Fruit fly (Drosophila melanogaster): Measurements from ENCODE around the gene Mpv17.

Gene Mpv17

dm6 chr4:1060373-1061094 lies 31.4 kb upstream of the Mpv17 start, which contains the start of gene apolpp (continued):
- TF ChIP-seq CG32532 (GFP tag; IDR thresholded peaks at IDR 0.05) (no peak), CG14710 (tag; optimal IDR thresholded peaks at IDR 0.05) (peak; percentile 64), BEAF-32 (GFP tag; optimal IDR thresholded peaks at IDR 0.05) (peak; percentile 63), zen2 (GFP tag; IDR thresholded peaks at IDR 0.05; ENCODE audit: partially characterized antibody) (no peak), CG2116 (GFP tag; optimal IDR thresholded peaks at IDR 0.05) (peak; percentile 42), CkIIα-i1 (GFP tag; IDR thresholded peaks at IDR 0.05) (no peak), dati (GFP tag; IDR thresholded peaks at IDR 0.05) (no peak), salm (tag; optimal IDR thresholded peaks at IDR 0.05) (no peak), CG11723 (GFP tag; optimal IDR thresholded peaks at IDR 0.05) (peak; percentile 97), Fer1 (GFP tag; optimal IDR thresholded peaks at IDR 0.05) (peak; percentile 24), CG6654 (GFP tag; optimal IDR thresholded peaks at IDR 0.05) (no peak), CG5953 (GFP tag; IDR thresholded peaks at IDR 0.05) (no peak), Mad (GFP tag; optimal IDR thresholded peaks at IDR 0.05) (no peak), CG8089 (GFP tag; optimal IDR thresholded peaks at IDR 0.05) (peak; percentile 8), CG6683 (GFP tag; optimal IDR thresholded peaks at IDR 0.05) (no peak), org-1 (GFP tag; optimal IDR thresholded peaks at IDR 0.05) (no peak), CG10543 (GFP tag; optimal IDR thresholded peaks at IDR 0.05) (no peak), NfI (GFP tag; optimal IDR thresholded peaks at IDR 0.05) (peak; percentile 17), CG1603 (tag; optimal IDR thresholded peaks at IDR 0.05) (peak; percentile 96), crp (GFP tag; optimal IDR thresholded peaks at IDR 0.05) (no peak), Tbp (GFP tag; optimal IDR thresholded peaks at IDR 0.05) (no peak), CG10979 (tag; optimal IDR thresholded peaks at IDR 0.05) (no peak), CG30431 (GFP tag; optimal IDR thresholded peaks at IDR 0.05) (no peak), H15 (GFP tag; IDR thresholded peaks at IDR 0.05) (no peak), HmgZ (tag; optimal IDR thresholded peaks at IDR 0.05) (peak; percentile 35), GATAe (GFP tag; conservative IDR thresholded peaks at IDR 0.05) (no peak), Asciz (GFP tag; optimal IDR thresholded peaks at IDR 0.05) (no peak), kay (GFP tag; optimal IDR thresholded peaks at IDR 0.05) (no peak), Ets65A (GFP tag) (peak; percentile 89), CG8290 (GFP tag; optimal IDR thresholded peaks at IDR 0.05) (peak; percentile 78), CG8290 (tag; optimal IDR thresholded peaks at IDR 0.05) (peak in 1 of 2 experiments; percentile 81), prd (optimal IDR thresholded peaks at IDR 0.05) (no peak), prd (GFP tag; IDR thresholded peaks at IDR 0.05) (no peak), CG13624 (GFP tag; optimal IDR thresholded peaks at IDR 0.05) (peak; percentile 13), CG11504 (tag; optimal IDR thresholded peaks at IDR 0.05) (peak; percentile 33), CG18262 (tag; optimal IDR thresholded peaks at IDR 0.05) (peak; percentile 11), CG12299 (tag; optimal IDR thresholded peaks at IDR 0.05) (peak; percentile 45), gfzf (GFP tag; optimal IDR thresholded peaks at IDR 0.05) (peak; percentile 79), fd96Cb (tag; optimal IDR thresholded peaks at IDR 0.05) (peak; percentile 1), CG9817 (tag; optimal IDR thresholded peaks at IDR 0.05) (no peak), nerfin-1 (tag; optimal IDR thresholded peaks at IDR 0.05) (no peak), peb (GFP tag; IDR thresholded peaks at IDR 0.05) (no peak), CG17829 (tag; optimal IDR thresholded peaks at IDR 0.05) (peak; percentile 32), fd102C (GFP tag; optimal IDR thresholded peaks at IDR 0.05) (no peak), CG7357 (GFP tag; IDR thresholded peaks at IDR 0.05) (peak; percentile 98), CG15514 (GFP tag; optimal IDR thresholded peaks at IDR 0.05) (peak; percentile 46), Dip2 (GFP tag; IDR thresholded peaks at IDR 0.05) (no peak), sna (GFP tag; IDR thresholded peaks at IDR 0.05; ENCODE audit: partially characterized antibody) (no peak), CG6765 (GFP tag; optimal IDR thresholded peaks at IDR 0.05) (no peak), bab2 (GFP tag; optimal IDR thresholded peaks at IDR 0.05) (no peak)
